Fruit fly (Drosophila melanogaster): ENCODE data around the gene Ndf.

Ndf gene

dm6 chr2L:10057236-10057635 is 53.6 kb downstream of the Ndf start (continued):
- TF ChIP-seq vvl (GFP tag; IDR thresholded peaks at IDR 0.05) (peak; percentile 91), salm (tag; optimal IDR thresholded peaks at IDR 0.05) (no peak), pfk (GFP tag; optimal IDR thresholded peaks at IDR 0.05) (no peak), B-H2 (GFP tag; optimal IDR thresholded peaks at IDR 0.05) (no peak), Vsx1 (GFP tag; optimal IDR thresholded peaks at IDR 0.05) (no peak), sim (GFP tag; IDR thresholded peaks at IDR 0.05) (peak; percentile 75), CG15479 (GFP tag; optimal IDR thresholded peaks at IDR 0.05) (no peak), btn (GFP tag; optimal IDR thresholded peaks at IDR 0.05) (peak; percentile 50), otp (GFP tag; IDR thresholded peaks at IDR 0.05) (peak; percentile 90), unpg (GFP tag; optimal IDR thresholded peaks at IDR 0.05) (peak; percentile 75), Stat92E (GFP tag; optimal IDR thresholded peaks at IDR 0.05) (no peak), ro (GFP tag; IDR thresholded peaks at IDR 0.05) (peak; percentile 69), ranshi (GFP tag; IDR thresholded peaks at IDR 0.05) (peak; percentile 88), Mrtf (GFP tag; IDR thresholded peaks at IDR 0.05) (peak; percentile 71), CG12104 (GFP tag; optimal IDR thresholded peaks at IDR 0.05) (peak; percentile 22), tap (tag; optimal IDR thresholded peaks at IDR 0.05) (peak; percentile 37), CG11456 (GFP tag; IDR thresholded peaks at IDR 0.05) (peak; percentile 72), Xbp1 (GFP tag; optimal IDR thresholded peaks at IDR 0.05) (peak; percentile 76), tgo (GFP tag; IDR thresholded peaks at IDR 0.05) (peak; percentile 78), grn (GFP tag; optimal IDR thresholded peaks at IDR 0.05) (no peak), CG6175 (GFP tag; IDR thresholded peaks at IDR 0.05) (peak; percentile 46; the same call in 1 of the 3 replicates), CG4617 (GFP tag; optimal IDR thresholded peaks at IDR 0.05; ENCODE audit: borderline replicate concordance) (peak; percentile 21), toy (GFP tag; IDR thresholded peaks at IDR 0.05) (0 out of 2 replicates have a peak, but pooled peaks have one; percentile 34), CG3163 (GFP tag; optimal IDR thresholded peaks at IDR 0.05) (peak; percentile 38), pho (GFP tag; optimal IDR thresholded peaks at IDR 0.05) (no peak), Hr39 (optimal IDR thresholded peaks at IDR 0.05) (no peak), cad (GFP tag; optimal IDR thresholded peaks at IDR 0.05) (no peak), CG4820 (GFP tag; optimal IDR thresholded peaks at IDR 0.05) (peak; percentile 66), Deaf1 (tag; optimal IDR thresholded peaks at IDR 0.05) (no peak), CG2120 (GFP tag; optimal IDR thresholded peaks at IDR 0.05) (peak; percentile 46), fu2 (GFP tag; optimal IDR thresholded peaks at IDR 0.05) (peak; percentile 41), CG13296 (GFP tag; optimal IDR thresholded peaks at IDR 0.05) (no peak), Usf (GFP tag; optimal IDR thresholded peaks at IDR 0.05) (peak; percentile 56), CG14050 (GFP tag; IDR thresholded peaks at IDR 0.05) (peak; percentile 64; the same call in 2 of the 3 replicates), psq (GFP tag; optimal IDR thresholded peaks at IDR 0.05) (peak; percentile 53), CG10321 (GFP tag; IDR thresholded peaks at IDR 0.05) (0 out of 2 replicates have a peak, but pooled peaks have one; percentile 34), CG6791 (GFP tag; IDR thresholded peaks at IDR 0.05; ENCODE audit: partially characterized antibody) (0 out of 3 replicates have a peak, but pooled peaks have one; percentile 13), Oaz (GFP tag; IDR thresholded peaks at IDR 0.05) (no peak; the same call in 1 of the 2 replicates), nerfin-2 (GFP tag; IDR thresholded peaks at IDR 0.05; ENCODE audit: partially characterized antibody) (no peak), CG8089 (GFP tag; optimal IDR thresholded peaks at IDR 0.05) (peak; percentile 63), CG31224 (GFP tag; IDR thresholded peaks at IDR 0.05) (peak; percentile 37; the same call in 1 of the 2 replicates), zfh1 (GFP tag; IDR thresholded peaks at IDR 0.05) (peak; percentile 96), jigr1 (GFP tag; IDR thresholded peaks at IDR 0.05) (0 out of 3 replicates have a peak, but pooled peaks have one; percentile 70), Hsf (GFP tag; optimal IDR thresholded peaks at IDR 0.05) (peak; percentile 82), pan (optimal IDR thresholded peaks at IDR 0.05) (no peak), pan (GFP tag; optimal IDR thresholded peaks at IDR 0.05 in 1 of 2, IDR thresholded peaks at IDR 0.05 in 1 of 2) (peak in 1 of 2 experiments; percentile 71), H15 (GFP tag; IDR thresholded peaks at IDR 0.05) (peak; percentile 84), sd (tag; optimal IDR thresholded peaks at IDR 0.05) (no peak), CG6254 (GFP tag; optimal IDR thresholded peaks at IDR 0.05) (peak; percentile 57), pita (GFP tag; optimal IDR thresholded peaks at IDR 0.05) (no peak), phol (tag; optimal IDR thresholded peaks at IDR 0.05) (peak; percentile 86), Dip3 (GFP tag; optimal IDR thresholded peaks at IDR 0.05) (peak; percentile 27)
